Worm (Caenorhabditis elegans) whole organism, midembryonic: ENCODE results near the gene lgc-28.

Source experiments
- cog-1 ChIP-seq: sonication (generic microtip); optimal IDR thresholded peaks from 2 replicates; lab custom pipeline; 2016; ENCODE audit warnings: missing genetic modification characterization, missing compliant biosample characterization
- tab-1 ChIP-seq: fragments of 200-800 bp; sonication (Bioruptor generic); IDR thresholded peaks from 2 replicates; pipeline ENCODE4 v1.3.6; 2022; ENCODE audit warnings: missing genetic modification characterization, missing compliant biosample characterization

- TF ChIP-seq cog-1 (tag; lab: Kevin White, UChicago): no peak
- no peak for TF ChIP-seq tab-1 (GFP tag; lab: Robert Waterston, UW)
These were observed 46.7 kb upstream of the lgc-28 start for ce11 chrII:2578216-2578615.
